Worm (Caenorhabditis elegans): ENCODE results near the gene idpa-2.

Gene idpa-2

ce11 chrII:8818978-8819896 is 26.7 kb upstream of the idpa-2 start, which contains the start of gene F46C5.10 (continued):
- no peak for TF ChIP-seq unc-86 (tag; optimal IDR thresholded peaks at IDR 0.05)
- no peak for TF ChIP-seq F16B12.6 (tag; optimal IDR thresholded peaks at IDR 0.05)
- no peak for TF ChIP-seq nhr-11 (tag; optimal IDR thresholded peaks at IDR 0.05)
- no peak for TF ChIP-seq pag-3 (tag; optimal IDR thresholded peaks at IDR 0.05; ENCODE audit: borderline replicate concordance, insufficient read depth)
- TF ChIP-seq nhr-237 (tag; optimal IDR thresholded peaks at IDR 0.05) = no peak
- TF ChIP-seq vab-15 (tag; optimal IDR thresholded peaks at IDR 0.05) = no peak
- TF ChIP-seq nhr-71 (tag; optimal IDR thresholded peaks at IDR 0.05) = peak; percentile 58
- TF ChIP-seq aly-2 (tag; optimal IDR thresholded peaks at IDR 0.05) = no peak
- no peak for TF ChIP-seq lin-15B (tag; optimal IDR thresholded peaks at IDR 0.05)
- no peak for TF ChIP-seq egl-13 (tag; optimal IDR thresholded peaks at IDR 0.05)
- no peak for TF ChIP-seq unc-98 (GFP tag; IDR thresholded peaks at IDR 0.05)
- TF ChIP-seq dpl-1 (GFP tag; optimal IDR thresholded peaks at IDR 0.05) = no peak
- TF ChIP-seq snpc-4 (tag; optimal IDR thresholded peaks at IDR 0.05) = no peak
- peak; percentile 67 for TF ChIP-seq nhr-90 (tag; optimal IDR thresholded peaks at IDR 0.05; ENCODE audit: poor library complexity)
- TF ChIP-seq aha-1 (tag; optimal IDR thresholded peaks at IDR 0.05) = no peak
- TF ChIP-seq rnt-1 (tag; optimal IDR thresholded peaks at IDR 0.05) = no peak
- no peak for TF ChIP-seq efl-1 (optimal IDR thresholded peaks at IDR 0.05)
- peak in 1 of 2 experiments; percentile 67 for TF ChIP-seq efl-1 (GFP tag; optimal IDR thresholded peaks at IDR 0.05 in 1 of 2)
- TF ChIP-seq nhr-76 (tag; optimal IDR thresholded peaks at IDR 0.05) = no peak
- no peak for TF ChIP-seq jun-1 (tag; optimal IDR thresholded peaks at IDR 0.05)
- no peak for TF ChIP-seq nhr-84 (tag; optimal IDR thresholded peaks at IDR 0.05)
- TF ChIP-seq unc-130 (tag; optimal IDR thresholded peaks at IDR 0.05) = no peak
- peak in 3 of 6 experiments; percentile 17 to 46 (median 17) for TF ChIP-seq elt-3 (tag; optimal IDR thresholded peaks at IDR 0.05)
- TF ChIP-seq hlh-17 (GFP tag; optimal IDR thresholded peaks at IDR 0.05; ENCODE audit: borderline replicate concordance) = no peak
- no peak for TF ChIP-seq grh-1 (GFP tag; IDR thresholded peaks at IDR 0.05)
- no peak for TF ChIP-seq C04F5.9 (tag; optimal IDR thresholded peaks at IDR 0.05)
- TF ChIP-seq swsn-7 (tag; optimal IDR thresholded peaks at IDR 0.05) = no peak
- peak; percentile 87 for TF ChIP-seq nhr-19 (GFP tag; conservative IDR thresholded peaks at IDR 0.05)
- no peak for TF ChIP-seq ces-1 (GFP tag; optimal IDR thresholded peaks at IDR 0.05)
- TF ChIP-seq mab-9 (GFP tag; IDR thresholded peaks at IDR 0.05) = no peak
- TF ChIP-seq lin-13 (GFP tag; optimal IDR thresholded peaks at IDR 0.05) = no peak
- no peak for TF ChIP-seq xbp-1 (tag; optimal IDR thresholded peaks at IDR 0.05)
- TF ChIP-seq ceh-88 (GFP tag; IDR thresholded peaks at IDR 0.05) = no peak
- TF ChIP-seq fkh-8 (tag; optimal IDR thresholded peaks at IDR 0.05) = no peak
- peak; percentile 55 for TF ChIP-seq nhr-20 (tag; optimal IDR thresholded peaks at IDR 0.05)
- TF ChIP-seq nhr-85 (tag) = peak; percentile 88
- TF ChIP-seq fkh-4 (tag; optimal IDR thresholded peaks at IDR 0.05; ENCODE audit: borderline replicate concordance) = no peak
- TF ChIP-seq sup-37 (GFP tag; optimal IDR thresholded peaks at IDR 0.05) = no peak
- TF ChIP-seq alr-1 (tag; optimal IDR thresholded peaks at IDR 0.05; ENCODE audit: borderline replicate concordance) = no peak
- peak; percentile 27 for TF ChIP-seq nhr-47 (tag; optimal IDR thresholded peaks at IDR 0.05)
- no peak for TF ChIP-seq elt-2 (tag; optimal IDR thresholded peaks at IDR 0.05)
- peak; percentile 6 for TF ChIP-seq snu-23 (GFP tag; optimal IDR thresholded peaks at IDR 0.05)
- no peak for TF ChIP-seq nhr-28 (tag; optimal IDR thresholded peaks at IDR 0.05)
- no peak for TF ChIP-seq efl-3 (GFP tag; optimal IDR thresholded peaks at IDR 0.05)
- TF ChIP-seq Y116A8C.19 (tag; optimal IDR thresholded peaks at IDR 0.05; ENCODE audit: borderline replicate concordance) = no peak
- no peak for TF ChIP-seq tlp-1 (tag; optimal IDR thresholded peaks at IDR 0.05)
- TF ChIP-seq ztf-11 (tag; optimal IDR thresholded peaks at IDR 0.05) = no peak
- TF ChIP-seq ztf-4 (tag; optimal IDR thresholded peaks at IDR 0.05) = no peak
- no peak for TF ChIP-seq ets-5 (GFP tag; IDR thresholded peaks at IDR 0.05)
- no peak for TF ChIP-seq pqm-1 (tag; optimal IDR thresholded peaks at IDR 0.05)
- TF ChIP-seq fkh-10 (GFP tag; optimal IDR thresholded peaks at IDR 0.05) = no peak
